Fruit fly (Drosophila melanogaster) whole organism, wandering third instar larva: ENCODE results near the gene Mbs.
A peak's percentile ranks its signal among the peaks of the same experiment; 100 is the strongest.

Source experiments
- Abd-B ChIP-seq: fragments of >200 bp; optimal IDR thresholded peaks from 2 replicates; lab custom pipeline; 2017; ENCODE audit warnings: missing biosample characterization, missing genetic modification characterization
- CG32264 ChIP-seq: fragments of 200-800 bp; sonication (Bioruptor generic); optimal IDR thresholded peaks from 2 replicates; lab custom pipeline; 2016; ENCODE audit warnings: missing biosample characterization, missing genetic modification characterization
- CG9705 ChIP-seq: fragments of 200-800 bp; sonication (Bioruptor generic); optimal IDR thresholded peaks from 2 replicates; lab custom pipeline; 2018; ENCODE audit warnings: missing biosample characterization, mild to moderate bottlenecking, missing genetic modification characterization
- CrebA ChIP-seq: fragments of 200-800 bp; sonication (Bioruptor generic); optimal IDR thresholded peaks from 2 replicates; lab custom pipeline; 2016; ENCODE audit warnings: missing biosample characterization, mild to moderate bottlenecking, missing genetic modification characterization, borderline replicate concordance
- Dif ChIP-seq: fragments of 200-275, 200-300 bp; sonication (Bioruptor generic); optimal IDR thresholded peaks from 2 replicates; lab custom pipeline; 2018; ENCODE audit warnings: missing biosample characterization, missing genetic modification characterization; ENCODE audit not compliant: partially characterized antibody
- GATAd ChIP-seq: sonication (Bioruptor generic); optimal IDR thresholded peaks from 2 replicates; lab custom pipeline; 2016; ENCODE audit warnings: missing biosample characterization, missing genetic modification characterization
- HLH106 ChIP-seq: fragments of 200-800 bp; optimal IDR thresholded peaks from 3 replicates; lab custom pipeline; 2019; ENCODE audit warnings: missing biosample characterization, mild to moderate bottlenecking, missing genetic modification characterization, moderate library complexity
- Hnf4 ChIP-seq: fragments of 200-800 bp; sonication (Bioruptor generic); optimal IDR thresholded peaks from 2 replicates; lab custom pipeline; 2016; ENCODE audit warnings: missing biosample characterization, mild to moderate bottlenecking, missing genetic modification characterization
- Hr78 ChIP-seq: fragments of >200 bp; optimal IDR thresholded peaks from 2 replicates; lab custom pipeline; 2017; ENCODE audit warnings: missing biosample characterization, missing genetic modification characterization
- Hr83 ChIP-seq: fragments of 200-300 bp; sonication (Bioruptor generic); optimal IDR thresholded peaks from 2 replicates; lab custom pipeline; 2016; ENCODE audit warnings: missing biosample characterization, mild to moderate bottlenecking, missing genetic modification characterization, moderate library complexity; ENCODE audit not compliant: poor library complexity, severe bottlenecking
- Jra ChIP-seq: sonication (Bioruptor generic); optimal IDR thresholded peaks from 2 replicates; lab custom pipeline; 2016; ENCODE audit warnings: missing biosample characterization, missing genetic modification characterization
- Mio ChIP-seq: sonication (Bioruptor generic); optimal IDR thresholded peaks from 2 replicates; lab custom pipeline; 2016; ENCODE audit warnings: missing biosample characterization, missing genetic modification characterization
- Myc ChIP-seq: fragments of >200 bp; optimal IDR thresholded peaks from 2 replicates; lab custom pipeline; 2017
- N ChIP-seq: fragments of >200 bp; optimal IDR thresholded peaks from 2 replicates; lab custom pipeline; 2018; ENCODE audit warnings: missing biosample characterization, missing external identifiers, missing genetic modification characterization
- OdsH ChIP-seq: fragments of 200-800 bp; sonication (Bioruptor generic); optimal IDR thresholded peaks from 2 replicates; lab custom pipeline; 2016; ENCODE audit warnings: missing biosample characterization, mild to moderate bottlenecking, missing genetic modification characterization
- Rel ChIP-seq, 2 experiments: fragments of 200-800 bp; sonication (Bioruptor generic) in 1 of 2; optimal IDR thresholded peaks; 2 replicates in 1 of 2; 3 replicates in 1 of 2; lab custom pipeline; 2016 to 2019; ENCODE audit warnings: mild to moderate bottlenecking in 2 of 2, missing biosample characterization in 2 of 2, missing genetic modification characterization in 2 of 2, moderate library complexity in 1 of 2
- Sp1 ChIP-seq: fragments of 200-800 bp; sonication (Bioruptor generic); optimal IDR thresholded peaks from 3 replicates; lab custom pipeline; 2019; ENCODE audit warnings: missing biosample characterization, mild to moderate bottlenecking, missing genetic modification characterization, moderate library complexity
- Vsx2 ChIP-seq: fragments of 200-300, 225-300 bp; sonication (Bioruptor generic); optimal IDR thresholded peaks from 2 replicates; lab custom pipeline; 2018; ENCODE audit warnings: missing biosample characterization, missing genetic modification characterization; ENCODE audit not compliant: partially characterized antibody
- br ChIP-seq: fragments of 200-800 bp; sonication (Bioruptor generic); optimal IDR thresholded peaks from 2 replicates; lab custom pipeline; 2016; ENCODE audit warnings: missing biosample characterization, missing genetic modification characterization
- brk ChIP-seq: fragments of 200-800 bp; sonication (Bioruptor generic); optimal IDR thresholded peaks from 2 replicates; lab custom pipeline; 2016; ENCODE audit warnings: missing biosample characterization, mild to moderate bottlenecking, missing genetic modification characterization
- dl ChIP-seq, 2 experiments: fragments of 175-275, 200-275 bp in 1 of 2; fragments of 200-275 bp in 1 of 2; sonication (Bioruptor generic); optimal IDR thresholded peaks; lab custom pipeline; 2018; ENCODE audit warnings: mild to moderate bottlenecking in 2 of 2, missing biosample characterization in 2 of 2, missing genetic modification characterization in 2 of 2, moderate library complexity in 2 of 2; ENCODE audit not compliant: partially characterized antibody in 2 of 2, insufficient read depth in 1 of 2
- dmrt93B ChIP-seq: fragments of 200-800 bp; sonication (Bioruptor generic); optimal IDR thresholded peaks from 2 replicates; lab custom pipeline; 2018; ENCODE audit warnings: missing biosample characterization, mild to moderate bottlenecking, missing genetic modification characterization
- dsf ChIP-seq: sonication (Bioruptor generic); optimal IDR thresholded peaks from 2 replicates; lab custom pipeline; 2016; ENCODE audit warnings: missing biosample characterization, missing genetic modification characterization, borderline replicate concordance
- ey ChIP-seq: fragments of 200-800 bp; sonication (Bioruptor generic); optimal IDR thresholded peaks from 2 replicates; lab custom pipeline; 2016; ENCODE audit warnings: missing biosample characterization, missing genetic modification characterization
- foxo ChIP-seq, 2 experiments: fragments of 200-800 bp; sonication (Bioruptor generic); optimal IDR thresholded peaks; 2 replicates in 1 of 2; 3 replicates in 1 of 2; lab custom pipeline; 2016 to 2017; ENCODE audit warnings: missing biosample characterization in 2 of 2, missing genetic modification characterization in 2 of 2
- fru ChIP-seq: fragments of 200-800 bp; sonication (Bioruptor generic); optimal IDR thresholded peaks from 3 replicates; lab custom pipeline; 2016; ENCODE audit warnings: missing biosample characterization, mild to moderate bottlenecking, missing genetic modification characterization
- h ChIP-seq: fragments of 200-800 bp; sonication (Bioruptor generic); optimal IDR thresholded peaks from 3 replicates; lab custom pipeline; 2016; ENCODE audit warnings: missing biosample characterization, mild to moderate bottlenecking, missing genetic modification characterization
- jim ChIP-seq: fragments of 175-275, 200-325 bp; sonication (Bioruptor generic); optimal IDR thresholded peaks from 2 replicates; lab custom pipeline; 2016; ENCODE audit warnings: missing biosample characterization, mild to moderate bottlenecking, missing genetic modification characterization
- pan ChIP-seq: fragments of >200 bp; optimal IDR thresholded peaks from 2 replicates; lab custom pipeline; 2017
- psq ChIP-seq: fragments of 200-800 bp; sonication (Bioruptor generic); optimal IDR thresholded peaks from 3 replicates; lab custom pipeline; 2017; ENCODE audit warnings: missing biosample characterization, mild to moderate bottlenecking, missing genetic modification characterization, moderate library complexity
- rgr ChIP-seq: fragments of 200-800 bp; sonication (Bioruptor generic); optimal IDR thresholded peaks from 3 replicates; lab custom pipeline; 2016; ENCODE audit warnings: missing biosample characterization, mild to moderate bottlenecking, missing genetic modification characterization
- sage ChIP-seq: fragments of 200-800 bp; sonication (Bioruptor generic); optimal IDR thresholded peaks from 2 replicates; lab custom pipeline; 2016; ENCODE audit warnings: missing biosample characterization, mild to moderate bottlenecking, missing genetic modification characterization
- sv ChIP-seq: fragments of 200-800 bp; sonication (Bioruptor generic); optimal IDR thresholded peaks from 3 replicates; lab custom pipeline; 2016; ENCODE audit warnings: missing biosample characterization, missing genetic modification characterization
- tai ChIP-seq: sonication (Bioruptor generic); optimal IDR thresholded peaks from 2 replicates; lab custom pipeline; 2016; ENCODE audit warnings: missing biosample characterization, missing genetic modification characterization
- usp ChIP-seq: fragments of >200 bp; optimal IDR thresholded peaks from 2 replicates; lab custom pipeline; 2017; ENCODE audit warnings: missing biosample characterization, missing genetic modification characterization
- woc ChIP-seq: sonication (Bioruptor generic); optimal IDR thresholded peaks from 2 replicates; lab custom pipeline; 2016; ENCODE audit warnings: missing biosample characterization, mild to moderate bottlenecking, missing genetic modification characterization

The Mbs gene

DNA sequence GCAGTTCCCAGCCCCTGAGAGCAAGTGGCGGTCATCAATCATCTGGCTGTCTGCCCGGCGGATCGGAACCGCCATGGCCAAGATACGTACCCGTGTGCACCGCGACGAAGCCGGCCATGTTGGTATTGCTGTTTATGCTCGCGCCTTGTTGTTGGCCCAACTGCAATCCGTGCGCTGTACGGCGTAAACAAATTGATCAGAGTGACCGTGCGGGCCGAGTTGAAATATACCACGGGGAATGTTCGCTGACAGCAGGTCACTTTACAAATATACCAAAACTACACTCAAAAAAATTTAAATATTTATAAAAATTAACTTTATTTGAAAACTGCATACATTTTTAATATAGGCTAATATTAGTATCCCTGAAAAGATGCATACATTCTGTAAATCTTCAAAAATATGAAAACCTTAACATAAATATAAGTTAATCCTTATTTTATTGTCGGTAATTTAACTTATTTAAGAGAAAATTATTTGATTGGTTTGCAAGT, 35.6 kb downstream of the Mbs start, which contains the start of gene Tasp1:
Gene Tasp1, minus strand, starts transcription at position 203 of the 494 bp plus-strand sequence.
- TF ChIP-seq woc (GFP tag; lab: Kevin White, UChicago), result no peak
- peak; percentile 1 for TF ChIP-seq HLH106 (tag; lab: Kevin White, UChicago)
- TF ChIP-seq dmrt93B (GFP tag; lab: Kevin White, UChicago), result no peak
- TF ChIP-seq foxo (GFP tag; optimal IDR thresholded peaks at IDR 0.05; lab: Kevin White, UChicago), result peak in 1 of 2 experiments; percentile 50
- TF ChIP-seq Hnf4 (GFP tag; lab: Kevin White, UChicago), result peak; percentile 7
- peak; percentile 17 for TF ChIP-seq sv (GFP tag; lab: Kevin White, UChicago)

DNA sequence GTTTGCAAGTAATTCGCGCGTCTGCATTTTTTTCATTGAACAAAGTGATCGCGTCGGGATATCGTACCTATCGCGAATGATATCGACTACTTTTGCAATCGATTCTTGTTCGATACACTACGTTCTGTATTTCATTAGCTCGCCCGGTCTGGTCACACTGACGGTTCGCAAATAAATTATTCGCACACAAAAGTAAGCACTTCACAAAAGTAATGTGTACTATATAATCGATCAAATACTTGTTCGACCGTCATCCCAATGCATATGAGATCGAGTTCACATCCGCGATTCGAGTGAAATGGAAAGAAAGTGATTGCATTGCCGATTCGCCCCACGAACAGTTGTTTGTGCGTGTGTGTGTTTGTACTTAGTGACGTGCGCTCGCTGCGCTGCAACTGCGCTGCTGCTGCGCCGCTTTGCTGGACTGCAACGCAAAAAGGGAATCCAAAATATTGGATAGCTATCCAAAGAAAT, 38.6 kb downstream of the Mbs start, which contains the start of the genes CG5235 and ClC-c:
Gene CG5235, minus strand, starts transcription at position 63 of the 474 bp plus-strand sequence.
Gene ClC-c, plus strand, starts transcription at position 125 of the 474 bp plus-strand sequence.
- TF ChIP-seq Mio (GFP tag; lab: Kevin White, UChicago) (no peak), rgr (GFP tag; lab: Kevin White, UChicago) (peak; percentile 14), Rel (GFP tag; optimal IDR thresholded peaks at IDR 0.05; lab: Kevin White, UChicago) (no peak), Rel (tag; optimal IDR thresholded peaks at IDR 0.05; lab: Kevin White, UChicago) (peak; percentile 65), tai (GFP tag; lab: Kevin White, UChicago) (no peak), fru (peak; percentile 63), OdsH (GFP tag; lab: Kevin White, UChicago) (no peak)

DNA sequence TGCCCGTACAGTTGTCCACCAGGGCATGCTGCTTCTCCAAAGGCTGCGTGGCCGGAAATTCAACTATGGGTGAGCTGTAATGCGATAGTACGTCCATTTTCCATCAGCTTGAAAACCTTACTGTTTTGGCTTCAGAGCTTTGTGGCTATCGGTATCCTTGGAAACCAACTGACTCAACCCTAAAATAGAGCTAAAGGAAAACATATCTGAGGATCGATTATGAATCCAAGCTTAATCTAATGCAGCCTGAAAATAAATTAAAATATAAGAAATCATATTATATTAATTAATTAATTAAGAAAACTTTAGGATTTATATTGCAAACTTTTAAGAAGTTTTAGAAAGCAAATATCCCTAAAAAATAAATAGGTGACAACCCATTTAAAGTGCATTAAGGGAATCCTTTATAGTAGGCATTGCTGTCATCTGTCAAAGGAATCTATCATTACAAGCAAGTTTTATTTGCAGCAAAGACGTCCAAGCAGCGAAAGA, 45.7 kb downstream of the Mbs start, which contains the start of the genes CG13074 and ATPsynbetaL:
Gene CG13074, minus strand, starts transcription at position 101 of the 492 bp plus-strand sequence.
Gene ATPsynbetaL, plus strand, starts transcription at position 442 of the 492 bp plus-strand sequence.
- TF ChIP-seq dsf (no peak), Jra (GFP tag; lab: Kevin White, UChicago) (no peak), Rel (GFP tag; optimal IDR thresholded peaks at IDR 0.05; lab: Kevin White, UChicago) (no peak), Rel (tag; optimal IDR thresholded peaks at IDR 0.05; lab: Kevin White, UChicago) (no peak), dl (GFP tag; optimal IDR thresholded peaks at IDR 0.05; lab: Kevin White, UChicago; ENCODE audit: insufficient read depth in 1 of 2, partially characterized antibody in 2 of 2) (no peak), ey (no peak), fru (no peak), Hr78 (GFP tag; lab: Kevin White, UChicago) (no peak), pan (no peak), br (no peak), Sp1 (GFP tag; lab: Kevin White, UChicago) (no peak), tai (GFP tag; lab: Kevin White, UChicago) (no peak), OdsH (GFP tag; lab: Kevin White, UChicago) (no peak), Mio (GFP tag; lab: Kevin White, UChicago) (no peak), CG9705 (GFP tag; lab: Kevin White, UChicago) (no peak), CrebA (GFP tag; lab: Kevin White, UChicago) (no peak), Vsx2 (GFP tag; lab: Kevin White, UChicago) (no peak), h (GFP tag; lab: Kevin White, UChicago) (no peak)

DNA sequence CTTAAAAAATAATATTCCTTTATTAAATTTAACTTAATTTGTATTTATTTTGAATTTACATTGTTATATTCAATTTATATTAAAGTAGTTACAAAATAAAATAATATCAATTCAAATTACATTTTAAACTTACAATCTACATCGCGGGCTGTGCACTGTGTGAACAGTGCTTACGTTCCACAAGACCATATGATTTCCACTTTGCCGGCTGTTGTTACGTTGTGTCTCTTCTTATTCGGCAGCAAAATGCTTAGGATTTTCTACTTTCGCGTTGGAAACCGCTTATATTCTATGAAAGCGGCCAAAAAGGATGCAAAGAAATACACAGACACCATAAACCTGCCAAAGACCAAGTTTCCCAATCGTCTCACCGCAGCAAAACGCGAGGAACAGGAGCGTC, 48.3 kb downstream of the Mbs start, which contains the start of gene IleRS-m:
Gene IleRS-m, plus strand, starts transcription at position 222 of the 400 bp plus-strand sequence.
- no peak for TF ChIP-seq h (GFP tag; lab: Kevin White, UChicago)
- no peak for TF ChIP-seq GATAd (GFP tag; lab: Kevin White, UChicago)
- TF ChIP-seq Myc (lab: Kevin White, UChicago), result peak; percentile 51
- no peak for TF ChIP-seq rgr (GFP tag; lab: Kevin White, UChicago)
- no peak for TF ChIP-seq Dif
- TF ChIP-seq psq, result no peak
- no peak for TF ChIP-seq Hr78 (GFP tag; lab: Kevin White, UChicago)
- TF ChIP-seq ey, result no peak

DNA sequence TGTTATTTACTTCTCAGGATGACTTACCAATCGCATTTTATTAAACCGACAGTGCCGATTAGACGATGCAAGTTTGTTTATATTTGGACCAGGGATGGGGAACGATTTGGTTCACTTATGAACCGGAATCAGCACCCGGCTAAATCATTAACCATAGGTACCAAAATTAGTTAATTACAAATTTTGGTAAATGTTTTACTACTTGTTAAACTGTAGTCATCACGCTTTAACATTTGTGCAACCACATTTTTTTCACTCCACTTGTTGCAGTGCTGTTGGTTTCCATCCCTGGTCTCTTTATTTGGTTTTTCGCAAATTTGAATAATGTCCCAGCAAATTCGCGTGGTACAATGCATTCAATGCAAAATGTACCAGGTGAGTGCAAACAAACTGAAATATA, 53.8 kb downstream of the Mbs start, which contains the start of the genes IntS9 and CG43295:
Gene IntS9, minus strand, starts transcription at position 100 of the 400 bp plus-strand sequence.
Gene CG43295, plus strand, starts transcription at position 325 of the 400 bp plus-strand sequence.
- no peak for TF ChIP-seq brk (GFP tag; lab: Kevin White, UChicago)
- peak; percentile 57 for TF ChIP-seq Myc (lab: Kevin White, UChicago)
- TF ChIP-seq psq, result peak; percentile 74
- TF ChIP-seq ey, result peak; percentile 92
- TF ChIP-seq fru, result no peak
- peak; percentile 40 for TF ChIP-seq CG32264 (GFP tag; lab: Kevin White, UChicago)
- no peak for TF ChIP-seq Dif
- TF ChIP-seq tai (GFP tag; lab: Kevin White, UChicago), result no peak
- TF ChIP-seq sv (GFP tag; lab: Kevin White, UChicago), result peak; percentile 88
- no peak for TF ChIP-seq Rel (GFP tag; optimal IDR thresholded peaks at IDR 0.05; lab: Kevin White, UChicago)
- TF ChIP-seq Rel (tag; optimal IDR thresholded peaks at IDR 0.05; lab: Kevin White, UChicago), result no peak
- no peak for TF ChIP-seq Sp1 (GFP tag; lab: Kevin White, UChicago)
- no peak for TF ChIP-seq CrebA (GFP tag; lab: Kevin White, UChicago)
- TF ChIP-seq Hr83 (GFP tag; lab: Kevin White, UChicago), result peak; percentile 70
- TF ChIP-seq pan, result no peak
- no peak for TF ChIP-seq jim
- TF ChIP-seq woc (GFP tag; lab: Kevin White, UChicago), result no peak
- TF ChIP-seq Hnf4 (GFP tag; lab: Kevin White, UChicago), result no peak
- no peak for TF ChIP-seq N
- no peak for TF ChIP-seq usp (GFP tag; lab: Kevin White, UChicago)
- no peak for TF ChIP-seq Vsx2 (GFP tag; lab: Kevin White, UChicago)
- no peak for TF ChIP-seq Abd-B (GFP tag; lab: Kevin White, UChicago)
- TF ChIP-seq CG9705 (GFP tag; lab: Kevin White, UChicago), result no peak
- no peak for TF ChIP-seq rgr (GFP tag; lab: Kevin White, UChicago)
- TF ChIP-seq HLH106 (tag; lab: Kevin White, UChicago), result peak; percentile 79
- no peak for TF ChIP-seq sage (GFP tag; lab: Kevin White, UChicago)
